Fruit fly (Drosophila melanogaster) whole organism, embryonic: ENCODE results near the gene CG5334.

Experiments
- CG10321 ChIP-seq: fragments of 200-800 bp; sonication (Bioruptor generic); IDR thresholded peaks from 2 replicates; pipeline ENCODE4 v1.3.6; 2022; ENCODE audit warnings: missing biosample characterization, missing genetic modification characterization
- CG10366 ChIP-seq: fragments of 200-800 bp; sonication (Bioruptor generic); IDR thresholded peaks from 2 replicates; pipeline ENCODE4 v1.3.6; 2022; ENCODE audit warnings: missing biosample characterization, missing genetic modification characterization
- CG11560 ChIP-seq: fragments of 200-800 bp; sonication (Bioruptor generic); IDR thresholded peaks from 3 replicates; pipeline ENCODE4 v1.3.6; 2022; ENCODE audit warnings: missing biosample characterization, missing genetic modification characterization
- CG12299 ChIP-seq: fragments of 200-800 bp; sonication (Bioruptor generic); optimal IDR thresholded peaks from 2 replicates; lab custom pipeline; 2018; ENCODE audit warnings: missing biosample characterization, mild to moderate bottlenecking, missing genetic modification characterization
- CG12942 ChIP-seq: fragments of 200-800 bp; sonication (Bioruptor generic); optimal IDR thresholded peaks from 3 replicates; lab custom pipeline; 2016; ENCODE audit warnings: missing biosample characterization, missing genetic modification characterization
- CG14667 ChIP-seq: fragments of 200-800 bp; sonication (Bioruptor generic); IDR thresholded peaks from 2 replicates; pipeline ENCODE4 v1.3.6; 2022; ENCODE audit warnings: missing biosample characterization, missing genetic modification characterization
- CG15479 ChIP-seq: fragments of 200-800 bp; sonication (Bioruptor generic); optimal IDR thresholded peaks from 3 replicates; lab custom pipeline; 2019; ENCODE audit warnings: missing biosample characterization, mild to moderate bottlenecking, missing genetic modification characterization, moderate library complexity
- CG2129 ChIP-seq: fragments of 200-800 bp; sonication (Bioruptor generic); IDR thresholded peaks from 2 replicates; pipeline ENCODE4 v1.3.6; 2022; ENCODE audit warnings: missing biosample characterization, missing genetic modification characterization; ENCODE audit not compliant: partially characterized antibody
- CG2712 ChIP-seq: fragments of 200-800 bp; optimal IDR thresholded peaks from 3 replicates; lab custom pipeline; 2019; ENCODE audit warnings: missing biosample characterization, mild to moderate bottlenecking, missing genetic modification characterization, moderate library complexity
- CG2875 ChIP-seq: fragments of 200-800 bp; sonication (Bioruptor generic); optimal IDR thresholded peaks from 2 replicates; lab custom pipeline; 2017; ENCODE audit warnings: missing biosample characterization, mild to moderate bottlenecking, missing genetic modification characterization, missing genetic modification reagents
- CG3065 ChIP-seq: fragments of 200-800 bp; sonication (Bioruptor generic); optimal IDR thresholded peaks from 2 replicates; lab custom pipeline; 2016; ENCODE audit warnings: missing biosample characterization, missing genetic modification characterization
- CG3163 ChIP-seq: fragments of 200-800 bp; sonication (Bioruptor generic); optimal IDR thresholded peaks from 3 replicates; lab custom pipeline; 2016; ENCODE audit warnings: missing biosample characterization, missing genetic modification characterization
- CG43689 ChIP-seq: fragments of 200-800 bp; sonication (Bioruptor generic); IDR thresholded peaks from 2 replicates; pipeline ENCODE4 v1.3.6; 2022; ENCODE audit warnings: missing biosample characterization, missing genetic modification characterization
- CG4707 ChIP-seq: fragments of 200-800 bp; sonication (Bioruptor generic); optimal IDR thresholded peaks from 2 replicates; lab custom pipeline; 2018; ENCODE audit warnings: missing biosample characterization, mild to moderate bottlenecking, missing genetic modification characterization, moderate library complexity
- CG6254 ChIP-seq: fragments of 200-800 bp; sonication (Bioruptor generic); optimal IDR thresholded peaks from 3 replicates; lab custom pipeline; 2017; ENCODE audit warnings: mild to moderate bottlenecking, missing biosample characterization, missing genetic modification reagents, missing genetic modification characterization
- CG6272 ChIP-seq: fragments of 200-800 bp; sonication (Bioruptor generic); IDR thresholded peaks from 2 replicates; pipeline ENCODE4 v1.3.6; 2022; ENCODE audit warnings: missing biosample characterization, missing genetic modification characterization
- CG6689 ChIP-seq: fragments of 200-800 bp; sonication (Bioruptor generic); IDR thresholded peaks from 2 replicates; pipeline ENCODE4 v1.3.6; 2022; ENCODE audit warnings: missing biosample characterization, missing genetic modification characterization
- CG7745 ChIP-seq: fragments of 200-800 bp; sonication (Bioruptor generic); optimal IDR thresholded peaks from 2 replicates; lab custom pipeline; 2018; ENCODE audit warnings: missing biosample characterization, mild to moderate bottlenecking, missing genetic modification characterization, moderate library complexity
- CG7839 ChIP-seq: fragments of 200-800 bp; sonication (Bioruptor generic); optimal IDR thresholded peaks from 3 replicates; lab custom pipeline; 2018; ENCODE audit warnings: missing biosample characterization, mild to moderate bottlenecking, missing genetic modification characterization, moderate library complexity
- CG7987 ChIP-seq: fragments of 200-800 bp; sonication (Bioruptor generic); optimal IDR thresholded peaks from 2 replicates; lab custom pipeline; 2018; ENCODE audit warnings: missing biosample characterization, mild to moderate bottlenecking, missing genetic modification characterization, moderate library complexity
- CG8944 ChIP-seq: fragments of 200-800 bp; sonication (Bioruptor generic); optimal IDR thresholded peaks from 3 replicates; lab custom pipeline; 2016; ENCODE audit warnings: missing biosample characterization, missing genetic modification characterization
- CG9215 ChIP-seq: fragments of 200-800 bp; sonication (Bioruptor generic); IDR thresholded peaks from 2 replicates; pipeline ENCODE4 v1.3.6; 2022; ENCODE audit warnings: missing biosample characterization, missing genetic modification characterization
- CG9727 ChIP-seq: fragments of 200-800 bp; sonication (Bioruptor generic); optimal IDR thresholded peaks from 3 replicates; lab custom pipeline; 2017; ENCODE audit warnings: missing biosample characterization, mild to moderate bottlenecking, missing genetic modification characterization
- Dll ChIP-seq: fragments of 200-800 bp; sonication (Bioruptor generic); IDR thresholded peaks from 4 replicates; pipeline ENCODE4 v1.3.6; 2022; ENCODE audit warnings: missing biosample characterization, missing genetic modification characterization; ENCODE audit not compliant: partially characterized antibody
- Dp ChIP-seq: fragments of 200-800 bp; sonication (Bioruptor generic); optimal IDR thresholded peaks from 2 replicates; lab custom pipeline; 2018; ENCODE audit warnings: missing biosample characterization, mild to moderate bottlenecking, missing genetic modification characterization, moderate library complexity
- HLH3B ChIP-seq: fragments of 200-800 bp; sonication (Bioruptor generic); IDR thresholded peaks from 2 replicates; pipeline ENCODE4 v1.3.6; 2022; ENCODE audit warnings: missing biosample characterization, missing genetic modification characterization
- Hsf ChIP-seq: fragments of 200-800 bp; sonication (Bioruptor generic); optimal IDR thresholded peaks from 3 replicates; lab custom pipeline; 2016; ENCODE audit warnings: missing biosample characterization, missing genetic modification characterization
- Lim3 ChIP-seq: fragments of 200-800 bp; sonication (Bioruptor generic); IDR thresholded peaks from 2 replicates; pipeline ENCODE4 v1.3.6; 2022; ENCODE audit warnings: missing biosample characterization, missing genetic modification characterization
- Lpt ChIP-seq: fragments of >200 bp; optimal IDR thresholded peaks from 2 replicates; lab custom pipeline; 2018; ENCODE audit warnings: missing biosample characterization, missing genetic modification characterization
- MBD-R2 ChIP-seq: fragments of 200-800 bp; sonication (Bioruptor generic); IDR thresholded peaks from 2 replicates; pipeline ENCODE4 v1.3.6; 2022; ENCODE audit warnings: missing biosample characterization, missing genetic modification characterization
- MESR4 ChIP-seq: fragments of 200-800 bp; sonication (Bioruptor generic); optimal IDR thresholded peaks from 2 replicates; lab custom pipeline; 2018; ENCODE audit warnings: missing biosample characterization, mild to moderate bottlenecking, missing genetic modification characterization, moderate library complexity
- Nf-YB ChIP-seq: fragments of 200-800 bp; sonication (Bioruptor generic); optimal IDR thresholded peaks from 3 replicates; lab custom pipeline; 2019; ENCODE audit warnings: missing biosample characterization, mild to moderate bottlenecking, missing genetic modification characterization, moderate library complexity
- Pdp1 ChIP-seq, 2 experiments: fragments of 200-800 bp; sonication (Bioruptor generic); optimal IDR thresholded peaks; 3 replicates each; lab custom pipeline; 2016; ENCODE audit warnings: missing biosample characterization in 2 of 2, missing genetic modification characterization in 2 of 2, mild to moderate bottlenecking in 1 of 2, moderate library complexity in 1 of 2
- Xbp1 ChIP-seq: fragments of 200-800 bp; sonication (Bioruptor generic); optimal IDR thresholded peaks from 3 replicates; lab custom pipeline; 2016; ENCODE audit warnings: missing biosample characterization, mild to moderate bottlenecking, missing genetic modification characterization
- ash1 ChIP-seq: fragments of 200-800 bp; sonication (Bioruptor generic); optimal IDR thresholded peaks from 2 replicates; lab custom pipeline; 2018; ENCODE audit warnings: missing biosample characterization, mild to moderate bottlenecking, missing genetic modification characterization
- br ChIP-seq: fragments of >200 bp; optimal IDR thresholded peaks from 2 replicates; lab custom pipeline; 2017
- cad ChIP-seq: fragments of >200 bp; optimal IDR thresholded peaks from 2 replicates; lab custom pipeline; 2017; ENCODE audit warnings: missing biosample characterization, missing genetic modification characterization
- chinmo ChIP-seq: fragments of 200-800 bp; sonication (Bioruptor generic); IDR thresholded peaks from 4 replicates; pipeline ENCODE4 v1.3.6; 2022; ENCODE audit warnings: missing biosample characterization, missing genetic modification characterization; ENCODE audit not compliant: partially characterized antibody
- croc ChIP-seq: fragments of 200-800 bp; sonication (Bioruptor generic); conservative IDR thresholded peaks from 3 replicates; pipeline ENCODE4 v1.3.6; 2022; ENCODE audit warnings: missing biosample characterization, missing genetic modification characterization
- dysf ChIP-seq: fragments of 200-800 bp; sonication (Bioruptor generic); IDR thresholded peaks from 3 replicates; pipeline ENCODE4 v1.3.6; 2022; ENCODE audit warnings: missing biosample characterization, missing genetic modification characterization
- ems ChIP-seq: fragments of 200-800 bp; sonication (Bioruptor generic); optimal IDR thresholded peaks from 3 replicates; lab custom pipeline; 2016; ENCODE audit warnings: missing biosample characterization, missing genetic modification characterization
- eve ChIP-seq, 2 experiments: fragments of >200 bp; optimal IDR thresholded peaks; 2 replicates each; lab custom pipeline; 2017; ENCODE audit warnings: missing biosample characterization in 2 of 2, missing genetic modification characterization in 2 of 2
- fd64A ChIP-seq: fragments of 200-800 bp; sonication (Bioruptor generic); optimal IDR thresholded peaks from 3 replicates; lab custom pipeline; 2018; ENCODE audit warnings: missing biosample characterization, mild to moderate bottlenecking, missing genetic modification characterization
- fd96Cb ChIP-seq: fragments of 200-800 bp; sonication (Bioruptor generic); optimal IDR thresholded peaks from 2 replicates; lab custom pipeline; 2018; ENCODE audit warnings: missing biosample characterization, mild to moderate bottlenecking, missing genetic modification characterization, moderate library complexity
- gsb-n ChIP-seq: fragments of 200-800 bp; sonication (Bioruptor generic); optimal IDR thresholded peaks from 3 replicates; lab custom pipeline; 2018; ENCODE audit warnings: missing biosample characterization, mild to moderate bottlenecking, missing genetic modification characterization
- nmo ChIP-seq: fragments of 200-800 bp; sonication (Bioruptor generic); optimal IDR thresholded peaks from 2 replicates; lab custom pipeline; 2018; ENCODE audit warnings: missing biosample characterization, mild to moderate bottlenecking, missing genetic modification characterization, moderate library complexity
- org-1 ChIP-seq: fragments of 200-800 bp; sonication (Bioruptor generic); optimal IDR thresholded peaks from 2 replicates; lab custom pipeline; 2017; ENCODE audit warnings: missing biosample characterization, missing genetic modification characterization
- peb ChIP-seq: fragments of 200-800 bp; sonication (Bioruptor generic); IDR thresholded peaks from 2 replicates; pipeline ENCODE4 v1.3.6; 2022; ENCODE audit warnings: missing biosample characterization, missing genetic modification characterization
- shn ChIP-seq: fragments of 200-800 bp; sonication (Bioruptor generic); optimal IDR thresholded peaks from 3 replicates; lab custom pipeline; 2016; ENCODE audit warnings: missing biosample characterization, missing genetic modification characterization
- slou ChIP-seq: fragments of 200-800 bp; sonication (Bioruptor generic); optimal IDR thresholded peaks from 3 replicates; lab custom pipeline; 2016; ENCODE audit warnings: missing biosample characterization, missing genetic modification characterization
- sqz ChIP-seq: fragments of 200-800 bp; sonication (Bioruptor generic); optimal IDR thresholded peaks from 3 replicates; lab custom pipeline; 2018; ENCODE audit warnings: missing biosample characterization, mild to moderate bottlenecking, missing genetic modification characterization
- toy ChIP-seq: fragments of 200-800 bp; sonication (Bioruptor generic); IDR thresholded peaks from 2 replicates; pipeline ENCODE4 v1.3.6; 2022; ENCODE audit warnings: missing biosample characterization, missing genetic modification characterization

The CG5334 gene

dm6 chrX:14805646-14806045 is 30.5 kb downstream of the CG5334 start (continued):
- TF ChIP-seq toy (no peak), CG2712 (tag; lab: Kevin White, UChicago) (peak; percentile 16), Lpt (GFP tag; lab: Kevin White, UChicago) (no peak), CG10366 (GFP tag; lab: Robert Waterston, UW) (peak; percentile 18; the same call in 1 of the 2 replicates), CG6272 (no peak), ash1 (GFP tag; lab: Kevin White, UChicago) (no peak), nmo (GFP tag; lab: Kevin White, UChicago) (peak; percentile 35), CG6689 (GFP tag; lab: Robert Waterston, UW) (0 out of 2 replicates have a peak, but pooled peaks have one; percentile 9), chinmo (GFP tag; lab: Robert Waterston, UW) (no peak), CG3163 (GFP tag; lab: Kevin White, UChicago) (no peak), CG9727 (peak; percentile 11), eve (GFP tag; optimal IDR thresholded peaks at IDR 0.05; lab: Kevin White, UChicago) (no peak), CG12299 (tag; lab: Kevin White, UChicago) (no peak), CG9215 (no peak), ems (GFP tag; lab: Kevin White, UChicago) (no peak), CG6254 (peak; percentile 13), CG2875 (peak; percentile 24), CG15479 (no peak), fd64A (GFP tag; lab: Kevin White, UChicago) (peak; percentile 13), sqz (GFP tag; lab: Kevin White, UChicago) (no peak), dysf (GFP tag; lab: Robert Waterston, UW) (0 out of 3 replicates have a peak, but pooled peaks have one; percentile 9), shn (GFP tag; lab: Kevin White, UChicago) (no peak), CG12942 (no peak), gsb-n (tag; lab: Kevin White, UChicago) (no peak), CG4707 (no peak), CG7839 (tag; lab: Kevin White, UChicago) (peak; percentile 38), Hsf (GFP tag; lab: Kevin White, UChicago) (no peak), br (lab: Kevin White, UChicago) (no peak), Dll (GFP tag; lab: Robert Waterston, UW) (no peak), MESR4 (no peak), org-1 (GFP tag; lab: Kevin White, UChicago) (no peak), CG10321 (GFP tag; lab: Robert Waterston, UW) (no peak), CG3065 (GFP tag; lab: Kevin White, UChicago) (no peak), Pdp1 (GFP tag; optimal IDR thresholded peaks at IDR 0.05; lab: Kevin White, UChicago) (peak in 1 of 2 experiments; percentile 5), MBD-R2 (GFP tag; lab: Robert Waterston, UW) (no peak), croc (GFP tag; lab: Robert Waterston, UW) (no peak), HLH3B (GFP tag; lab: Robert Waterston, UW) (0 out of 2 replicates have a peak, but pooled peaks have one; percentile 12), Dp (GFP tag; lab: Kevin White, UChicago) (no peak), peb (GFP tag; lab: Robert Waterston, UW) (no peak), CG14667 (GFP tag; lab: Robert Waterston, UW) (0 out of 2 replicates have a peak, but pooled peaks have one; percentile 32), CG43689 (GFP tag; lab: Robert Waterston, UW) (no peak), CG11560 (tag; lab: Robert Waterston, UW) (no peak), Nf-YB (no peak), CG2129 (GFP tag; lab: Robert Waterston, UW) (no peak), fd96Cb (tag; lab: Kevin White, UChicago) (peak; percentile 13), CG7987 (GFP tag; lab: Kevin White, UChicago) (no peak), cad (GFP tag; lab: Kevin White, UChicago) (no peak), Lim3 (GFP tag; lab: Robert Waterston, UW) (no peak), Xbp1 (no peak), CG8944 (no peak), CG7745 (tag; lab: Kevin White, UChicago) (no peak), slou (GFP tag; lab: Kevin White, UChicago) (no peak)
